Worm (Caenorhabditis elegans) whole organism, late embryonic: ENCODE measurements around the gene T11F8.4.

ENCODE experiments used
- ama-1 ChIP-seq: fragments of 150-350 bp; optimal IDR thresholded peaks from 2 replicates; lab custom pipeline; 2014
- ceh-14 ChIP-seq: sonication (generic microtip); optimal IDR thresholded peaks from 2 replicates; lab custom pipeline; 2016; ENCODE audit warnings: missing genotype, missing genetic modification characterization, missing compliant biosample characterization
- ceh-30 ChIP-seq: fragments of 150-350 bp; optimal IDR thresholded peaks from 2 replicates; lab custom pipeline; 2014; ENCODE audit warnings: missing biosample characterization, missing genetic modification characterization
- syd-9 ChIP-seq: sonication (generic microtip); optimal IDR thresholded peaks from 2 replicates; lab custom pipeline; 2016; ENCODE audit warnings: mild to moderate bottlenecking, missing genetic modification characterization, moderate library complexity, missing compliant biosample characterization
- ztf-16 ChIP-seq: sonication (generic microtip); optimal IDR thresholded peaks from 2 replicates; lab custom pipeline; 2017; ENCODE audit warnings: missing genetic modification characterization, missing compliant biosample characterization

DNA sequence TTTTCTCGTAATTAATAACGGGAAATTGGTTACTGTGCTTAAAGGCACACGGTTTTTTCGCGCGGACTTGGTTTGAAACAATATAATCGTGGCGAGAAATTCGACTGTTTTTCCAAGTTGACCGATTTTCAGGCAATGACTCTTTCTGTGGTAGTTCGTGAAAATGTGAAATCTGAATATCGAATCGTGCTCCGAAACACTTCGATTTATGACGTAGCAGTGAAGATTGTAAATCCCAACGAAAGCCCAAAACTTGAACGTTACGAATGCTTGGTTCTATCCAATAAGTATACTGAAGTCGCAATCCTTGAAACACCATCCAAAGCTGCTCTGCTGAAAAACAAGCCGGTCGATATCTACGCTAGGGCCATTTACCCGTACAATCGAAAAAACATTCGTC is 17.7 kb upstream of the T11F8.4 start:
- no peak for TF ChIP-seq ceh-14 (tag; lab: Kevin White, UChicago)
- TF ChIP-seq ztf-16 (tag; lab: Kevin White, UChicago), result no peak
- TF ChIP-seq ama-1 (lab: Kevin White, UChicago), result no peak
- TF ChIP-seq syd-9, result no peak
- no peak for TF ChIP-seq ceh-30 (tag; lab: Kevin White, UChicago)
